Fruit fly (Drosophila melanogaster): ENCODE data around the gene Sirt1.

The Sirt1 gene

dm6 chr2L:13164994-13165801 is at the start of gene Sirt1 (continued):
- TF ChIP-seq CG11456 (GFP tag; IDR thresholded peaks at IDR 0.05) = peak; percentile 67; the same call in 2 of the 3 replicates
- TF ChIP-seq CG10321 (GFP tag; IDR thresholded peaks at IDR 0.05) = 0 out of 2 replicates have a peak, but pooled peaks have one; percentile 16
- TF ChIP-seq emc (GFP tag; optimal IDR thresholded peaks at IDR 0.05) = no peak
- no peak for TF ChIP-seq usp (GFP tag; optimal IDR thresholded peaks at IDR 0.05)
- no peak for TF ChIP-seq sna (GFP tag; IDR thresholded peaks at IDR 0.05; ENCODE audit: partially characterized antibody)
- TF ChIP-seq nerfin-2 (GFP tag; IDR thresholded peaks at IDR 0.05; ENCODE audit: partially characterized antibody) = no peak
- TF ChIP-seq Lpt (GFP tag; optimal IDR thresholded peaks at IDR 0.05) = no peak
- no peak for TF ChIP-seq sim (GFP tag; IDR thresholded peaks at IDR 0.05)
- TF ChIP-seq CG12071 (GFP tag; optimal IDR thresholded peaks at IDR 0.05) = no peak
- peak; percentile 90 for TF ChIP-seq Ets65A (GFP tag)
- peak; percentile 79 for TF ChIP-seq slou (GFP tag; optimal IDR thresholded peaks at IDR 0.05)
- no peak for TF ChIP-seq sr (GFP tag; IDR thresholded peaks at IDR 0.05)
- TF ChIP-seq Dek (tag; optimal IDR thresholded peaks at IDR 0.05) = peak; percentile 86
- TF ChIP-seq ase (GFP tag; IDR thresholded peaks at IDR 0.05) = peak; percentile 59; the same call in 1 of the 3 replicates
- peak; percentile 87 for TF ChIP-seq cg (GFP tag; optimal IDR thresholded peaks at IDR 0.05)
- peak; percentile 4 for TF ChIP-seq CG8089 (GFP tag; optimal IDR thresholded peaks at IDR 0.05)
- peak; percentile 46 for TF ChIP-seq Mad (GFP tag; optimal IDR thresholded peaks at IDR 0.05)
- peak; percentile 43; the same call in 1 of the 2 replicates for TF ChIP-seq E2f2 (GFP tag; IDR thresholded peaks at IDR 0.05)
- TF ChIP-seq CG13775 (GFP tag; optimal IDR thresholded peaks at IDR 0.05) = peak; percentile 91
- peak; percentile 74 for TF ChIP-seq CG11085 (GFP tag; IDR thresholded peaks at IDR 0.05)
- no peak for TF ChIP-seq crc (GFP tag; optimal IDR thresholded peaks at IDR 0.05)
- TF ChIP-seq br (optimal IDR thresholded peaks at IDR 0.05) = no peak
- TF ChIP-seq CG33557 (GFP tag; optimal IDR thresholded peaks at IDR 0.05) = peak; percentile 80
- TF ChIP-seq h (optimal IDR thresholded peaks at IDR 0.05) = no peak
- no peak for TF ChIP-seq aop (GFP tag; IDR thresholded peaks at IDR 0.05)
- TF ChIP-seq CG11093 (GFP tag; IDR thresholded peaks at IDR 0.05) = peak; percentile 86
- TF ChIP-seq lola (GFP tag; optimal IDR thresholded peaks at IDR 0.05) = peak in 1 of 3 experiments; percentile 93
- TF ChIP-seq hb (GFP tag; IDR thresholded peaks at IDR 0.05; ENCODE audit: partially characterized antibody) = no peak
- no peak for TF ChIP-seq CG9876 (GFP tag; optimal IDR thresholded peaks at IDR 0.05)
- TF ChIP-seq CG2712 (tag; optimal IDR thresholded peaks at IDR 0.05) = peak; percentile 90
- TF ChIP-seq run (tag; optimal IDR thresholded peaks at IDR 0.05) = peak; percentile 67
- TF ChIP-seq CG8359 (GFP tag; optimal IDR thresholded peaks at IDR 0.05; ENCODE audit: borderline replicate concordance) = peak; percentile 39
- peak; percentile 66; the same call in 1 of the 3 replicates for TF ChIP-seq zfh1 (GFP tag; IDR thresholded peaks at IDR 0.05)
- TF ChIP-seq nom (GFP tag; optimal IDR thresholded peaks at IDR 0.05) = peak; percentile 64
- TF ChIP-seq Kr (GFP tag; optimal IDR thresholded peaks at IDR 0.05) = no peak
- TF ChIP-seq CG17829 (tag; optimal IDR thresholded peaks at IDR 0.05) = peak; percentile 88
- peak; percentile 92 for TF ChIP-seq Hr3 (GFP tag; optimal IDR thresholded peaks at IDR 0.05)
- peak; percentile 56; the same call in 2 of the 3 replicates for TF ChIP-seq H15 (GFP tag; IDR thresholded peaks at IDR 0.05)
- peak; percentile 52; the same call in 1 of the 2 replicates for TF ChIP-seq gsb (GFP tag; IDR thresholded peaks at IDR 0.05)
- TF ChIP-seq CG15073 (GFP tag; optimal IDR thresholded peaks at IDR 0.05) = peak; percentile 44
- peak; percentile 65 for TF ChIP-seq CG1529 (GFP tag; optimal IDR thresholded peaks at IDR 0.05)
- TF ChIP-seq pho (GFP tag; optimal IDR thresholded peaks at IDR 0.05) = peak; percentile 52
- peak; percentile 77; the same call in 3 of the 4 replicates for TF ChIP-seq Gug (GFP tag; IDR thresholded peaks at IDR 0.05)
- peak; percentile 92 for TF ChIP-seq CG6689 (GFP tag; IDR thresholded peaks at IDR 0.05)
- peak; percentile 63; the same call in 1 of the 2 replicates for TF ChIP-seq HLH3B (GFP tag; IDR thresholded peaks at IDR 0.05)
- peak; percentile 57; the same call in 1 of the 2 replicates for TF ChIP-seq CG11247 (GFP tag; IDR thresholded peaks at IDR 0.05)
- peak; percentile 92 for TF ChIP-seq CG7556 (GFP tag; optimal IDR thresholded peaks at IDR 0.05)
- no peak for TF ChIP-seq eve (GFP tag; optimal IDR thresholded peaks at IDR 0.05)
- TF ChIP-seq NfI (GFP tag; optimal IDR thresholded peaks at IDR 0.05) = peak; percentile 81
- no peak for TF ChIP-seq Hr78 (GFP tag; optimal IDR thresholded peaks at IDR 0.05)

All from whole organism, embryonic.